Worm (Caenorhabditis elegans) whole organism, midembryonic: ENCODE data around the gene str-249.

ENCODE experiments used
- flt-1 ChIP-seq: fragments of 200-800 bp; sonication (Bioruptor generic); IDR thresholded peaks from 2 replicates; pipeline ENCODE4 v1.3.6; 2022; ENCODE audit warnings: missing genetic modification characterization, missing compliant biosample characterization
- ref-1 ChIP-seq: fragments of 200-800 bp; sonication (Bioruptor generic); conservative IDR thresholded peaks from 2 replicates; pipeline ENCODE4 v1.3.6; 2022; ENCODE audit warnings: missing genetic modification reagents, missing genetic modification characterization, missing compliant biosample characterization

ce11 chrIV:7167983-7168760, 18.5 kb downstream of the str-249 start, which contains the start of gene skr-16:
- no peak for TF ChIP-seq ref-1
- TF ChIP-seq flt-1 = no peak
